Worm (Caenorhabditis elegans) whole organism, L4 larva: ENCODE measurements around the gene pigt-1.
A peak's percentile ranks its signal among the peaks of the same experiment; 100 is the strongest.

ENCODE experiments used
- F10B5.3 ChIP-seq: sonication (generic microtip); optimal IDR thresholded peaks from 2 replicates; lab custom pipeline; 2016; ENCODE audit warnings: mild to moderate bottlenecking, missing genetic modification characterization, missing compliant biosample characterization
- F26F4.8 ChIP-seq: fragments of 200-800 bp; sonication (Bioruptor generic); conservative IDR thresholded peaks from 2 replicates; pipeline ENCODE4 v1.3.6; 2022; ENCODE audit warnings: missing genetic modification characterization, missing compliant biosample characterization
- F44E2.7 ChIP-seq: fragments of 200-800 bp; sonication (Bioruptor generic); IDR thresholded peaks from 2 replicates; pipeline ENCODE4 v2.1.2; 2022; ENCODE audit warnings: missing genetic modification characterization, missing compliant biosample characterization
- F49E8.2 ChIP-seq: sonication (generic microtip); optimal IDR thresholded peaks from 2 replicates; lab custom pipeline; 2016; ENCODE audit warnings: missing compliant biosample characterization, mild to moderate bottlenecking, missing genetic modification characterization, borderline replicate concordance
- T26A8.4 ChIP-seq: fragments of 200-800 bp; sonication (Bioruptor generic); IDR thresholded peaks from 2 replicates; pipeline ENCODE4 v1.3.6; 2022; ENCODE audit warnings: missing genetic modification characterization, missing compliant biosample characterization
- Y105C5A.15 ChIP-seq: fragments of 200-800 bp; sonication (Bioruptor generic); IDR thresholded peaks from 2 replicates; pipeline ENCODE4 v1.3.6; 2022; ENCODE audit warnings: missing genetic modification characterization, missing compliant biosample characterization
- Y5F2A.4 ChIP-seq: fragments of 200-800 bp; sonication (Bioruptor generic); optimal IDR thresholded peaks from 2 replicates; lab custom pipeline; 2018; ENCODE audit warnings: mild to moderate bottlenecking, missing genetic modification characterization, missing compliant biosample characterization
- aha-1 ChIP-seq: fragments of 150-350 bp; peaks from one replicate; lab custom pipeline; 2014; ENCODE audit warnings: missing biosample characterization, missing genetic modification characterization
- aly-2 ChIP-seq: sonication (generic microtip); optimal IDR thresholded peaks from 2 replicates; lab custom pipeline; 2018; ENCODE audit warnings: missing biosample characterization, missing genetic modification characterization
- ceh-28 ChIP-seq: fragments of 150-350 bp; optimal IDR thresholded peaks from 2 replicates; lab custom pipeline; 2014; ENCODE audit warnings: missing biosample characterization, missing genetic modification reagents, missing genetic modification characterization
- ces-1 ChIP-seq: fragments of 150-350 bp; sonication (generic microtip); optimal IDR thresholded peaks from 4 replicates; lab custom pipeline; 2014; ENCODE audit warnings: missing biosample characterization, missing genetic modification reagents, missing genetic modification characterization
- cey-2 ChIP-seq: sonication (generic microtip); optimal IDR thresholded peaks from 3 replicates; lab custom pipeline; 2017; ENCODE audit warnings: missing genetic modification characterization, mild to moderate bottlenecking, missing compliant biosample characterization, antibody characterized with exemption, borderline replicate concordance; ENCODE audit not compliant: insufficient read depth
- ctbp-1 ChIP-seq: fragments of 200-800 bp; sonication (Bioruptor generic); IDR thresholded peaks from 2 replicates; pipeline ENCODE4 v1.3.6; 2022; ENCODE audit warnings: missing genetic modification reagents, missing genetic modification characterization, missing compliant biosample characterization
- daf-8 ChIP-seq: fragments of 200-800 bp; sonication (Bioruptor generic); IDR thresholded peaks from 2 replicates; pipeline ENCODE4 v1.3.6; 2022; ENCODE audit warnings: missing genetic modification characterization, missing compliant biosample characterization
- dmd-6 ChIP-seq: fragments of 200-800 bp; sonication (Bioruptor generic); IDR thresholded peaks from 2 replicates; pipeline ENCODE4 v1.3.6; 2022; ENCODE audit warnings: missing genetic modification reagents, missing genetic modification characterization, missing compliant biosample characterization
- dmd-8 ChIP-seq: fragments of 200-800 bp; sonication (Bioruptor generic); IDR thresholded peaks from 2 replicates; pipeline ENCODE4 v1.3.6; 2022; ENCODE audit warnings: missing genetic modification characterization, missing compliant biosample characterization
- dpl-1 ChIP-seq: fragments of 150-350 bp; optimal IDR thresholded peaks from 2 replicates; lab custom pipeline; 2014; ENCODE audit warnings: missing biosample characterization, missing genetic modification reagents, missing genetic modification characterization
- dve-1 ChIP-seq: sonication (generic microtip); optimal IDR thresholded peaks from 2 replicates; lab custom pipeline; 2017; ENCODE audit warnings: antibody characterized with exemption, mild to moderate bottlenecking, missing genetic modification characterization, missing compliant biosample characterization; ENCODE audit not compliant: insufficient read depth
- hif-1 ChIP-seq, 2 experiments: sonication (generic microtip); optimal IDR thresholded peaks; 2 replicates each; lab custom pipeline; 2016 to 2017; ENCODE audit warnings: missing compliant biosample characterization in 2 of 2, missing genetic modification characterization in 2 of 2, missing genetic modification reagents in 2 of 2, missing genotype in 2 of 2, mild to moderate bottlenecking in 1 of 2
- jun-1 ChIP-seq: fragments of 150-350 bp; optimal IDR thresholded peaks from 2 replicates; lab custom pipeline; 2014; ENCODE audit warnings: missing biosample characterization, missing genetic modification reagents, missing genetic modification characterization
- lim-7 ChIP-seq: fragments of 200-800 bp; sonication (Bioruptor generic); IDR thresholded peaks from 2 replicates; pipeline ENCODE4 v1.3.6; 2022; ENCODE audit warnings: missing genetic modification characterization, missing compliant biosample characterization
- lin-1 ChIP-seq: fragments of 200-800 bp; sonication (Bioruptor generic); IDR thresholded peaks from 2 replicates; pipeline ENCODE4 v1.3.6; 2022; ENCODE audit warnings: missing genetic modification reagents, missing genetic modification characterization, missing compliant biosample characterization
- lin-13 ChIP-seq: fragments of 150-350 bp; optimal IDR thresholded peaks from 2 replicates; lab custom pipeline; 2014; ENCODE audit warnings: missing biosample characterization, missing genetic modification reagents, missing genetic modification characterization
- lin-15B ChIP-seq: fragments of 150-350 bp; sonication (generic microtip); optimal IDR thresholded peaks from 3 replicates; lab custom pipeline; 2014; ENCODE audit warnings: missing biosample characterization, missing genetic modification characterization
- lin-29 ChIP-seq: fragments of 200-800 bp; sonication (Bioruptor generic); IDR thresholded peaks from 2 replicates; pipeline ENCODE4 v1.3.6; 2022; ENCODE audit warnings: missing genetic modification reagents, missing genetic modification characterization, missing compliant biosample characterization
- lin-39 ChIP-seq: fragments of 150-350 bp; optimal IDR thresholded peaks from 2 replicates; lab custom pipeline; 2014; ENCODE audit warnings: missing biosample characterization, missing genetic modification reagents, missing genetic modification characterization
- lir-3 ChIP-seq: sonication (generic microtip); optimal IDR thresholded peaks from 2 replicates; lab custom pipeline; 2016; ENCODE audit warnings: mild to moderate bottlenecking, missing genetic modification characterization, missing compliant biosample characterization
- mxl-3 ChIP-seq: fragments of 200-800 bp; sonication (Bioruptor generic); optimal IDR thresholded peaks from 2 replicates; lab custom pipeline; 2018; ENCODE audit warnings: mild to moderate bottlenecking, missing genetic modification characterization, missing compliant biosample characterization
- nhr-111 ChIP-seq: fragments of 200-800 bp; sonication (Bioruptor generic); optimal IDR thresholded peaks from 2 replicates; lab custom pipeline; 2018; ENCODE audit warnings: mild to moderate bottlenecking, missing genetic modification characterization, missing compliant biosample characterization
- nhr-41 ChIP-seq: fragments of 200-800 bp; sonication (Bioruptor generic); IDR thresholded peaks from 2 replicates; pipeline ENCODE4 v1.3.6; 2022; ENCODE audit warnings: missing genetic modification reagents, missing genetic modification characterization, missing compliant biosample characterization
- nhr-42 ChIP-seq: fragments of 200-800 bp; sonication (Bioruptor generic); IDR thresholded peaks from 2 replicates; pipeline ENCODE4 v1.3.6; 2022; ENCODE audit warnings: missing genetic modification characterization, missing compliant biosample characterization
- nhr-6 ChIP-seq: fragments of 150-350 bp; optimal IDR thresholded peaks from 2 replicates; lab custom pipeline; 2014; ENCODE audit warnings: missing biosample characterization, missing genetic modification characterization
- php-3 ChIP-seq: fragments of 200-800 bp; sonication (Bioruptor generic); IDR thresholded peaks from 2 replicates; pipeline ENCODE4 v1.3.6; 2022; ENCODE audit warnings: missing genetic modification reagents, missing genetic modification characterization, missing compliant biosample characterization
- pqm-1 ChIP-seq: sonication (generic microtip); optimal IDR thresholded peaks from 2 replicates; lab custom pipeline; 2017; ENCODE audit warnings: missing biosample characterization, missing genetic modification characterization
- sdz-12 ChIP-seq: fragments of 200-800 bp; sonication (Bioruptor generic); optimal IDR thresholded peaks from 2 replicates; lab custom pipeline; 2018; ENCODE audit warnings: mild to moderate bottlenecking, missing genetic modification characterization, missing compliant biosample characterization
- snpc-1.2 ChIP-seq: fragments of 200-800 bp; sonication (Bioruptor generic); IDR thresholded peaks from 2 replicates; pipeline ENCODE4 v1.3.6; 2022; ENCODE audit warnings: missing genetic modification reagents, missing genetic modification characterization, missing compliant biosample characterization
- snpc-4 ChIP-seq: fragments of 150-350 bp; optimal IDR thresholded peaks from 2 replicates; lab custom pipeline; 2014; ENCODE audit warnings: missing biosample characterization, missing genetic modification characterization
- unc-130 ChIP-seq: sonication (generic microtip); optimal IDR thresholded peaks from 2 replicates; lab custom pipeline; 2016; ENCODE audit warnings: missing genetic modification reagents, missing genetic modification characterization, missing compliant biosample characterization
- unc-39 ChIP-seq: sonication (generic microtip); optimal IDR thresholded peaks from 2 replicates; lab custom pipeline; 2017; ENCODE audit warnings: missing biosample characterization, missing genetic modification characterization
- zag-1 ChIP-seq: fragments of 150-350 bp; optimal IDR thresholded peaks from 2 replicates; lab custom pipeline; 2014; ENCODE audit warnings: missing biosample characterization, missing genetic modification characterization
- zfp-2 ChIP-seq: sonication (generic microtip); optimal IDR thresholded peaks from 2 replicates; lab custom pipeline; 2016; ENCODE audit warnings: mild to moderate bottlenecking, missing genetic modification characterization, missing compliant biosample characterization
- zfp-3 ChIP-seq: fragments of 200-800 bp; sonication (Bioruptor generic); conservative IDR thresholded peaks from 2 replicates; pipeline ENCODE4 v1.3.6; 2022; ENCODE audit warnings: missing genetic modification reagents, missing genetic modification characterization, missing compliant biosample characterization
- ztf-11 ChIP-seq: fragments of 150-350 bp; optimal IDR thresholded peaks from 2 replicates; lab custom pipeline; 2014; ENCODE audit warnings: missing biosample characterization, missing genetic modification characterization

Gene pigt-1

ce11 chrV:10932411-10932810, 26.2 kb downstream of the pigt-1 start, which contains the start of gene F58B4.5 (continued):
- TF ChIP-seq ctbp-1 (no peak), dmd-6 (peak; percentile 89), T26A8.4 (no peak), sdz-12 (GFP tag; lab: Kevin White, UChicago) (no peak), unc-39 (tag; lab: Kevin White, UChicago) (no peak), nhr-42 (no peak), aha-1 (peak; percentile 61), ztf-11 (no peak), F10B5.3 (tag; lab: Kevin White, UChicago) (no peak)

ce11 chrV:10931189-10931588, 27.4 kb downstream of the pigt-1 start, which contains the start of gene scvp-1:
scvp-1 (minus strand) TSS chrV:10931289.
- TF ChIP-seq ces-1 (GFP tag; lab: Kevin White, UChicago) (no peak), dmd-8 (no peak), dve-1 (tag; lab: Kevin White, UChicago) (no peak), unc-130 (GFP tag; lab: Kevin White, UChicago) (no peak), cey-2 (tag; lab: Kevin White, UChicago) (no peak), F44E2.7 (GFP tag; lab: Robert Waterston, UW) (no peak), lin-29 (GFP tag; lab: Robert Waterston, UW) (no peak), lin-1 (GFP tag; lab: Robert Waterston, UW) (no peak), hif-1 (tag; optimal IDR thresholded peaks at IDR 0.05; lab: Kevin White, UChicago) (no peak), aly-2 (tag; lab: Kevin White, UChicago) (no peak), zfp-3 (no peak)

- TF ChIP-seq lin-15B (no peak), dmd-8 (no peak), lin-1 (GFP tag; lab: Robert Waterston, UW) (no peak), F49E8.2 (tag; lab: Kevin White, UChicago) (no peak), pqm-1 (no peak), dpl-1 (GFP tag; lab: Kevin White, UChicago) (no peak), ceh-28 (tag; lab: Kevin White, UChicago) (no peak), zfp-2 (tag; lab: Kevin White, UChicago) (no peak), jun-1 (tag; lab: Kevin White, UChicago) (no peak), nhr-6 (tag; lab: Kevin White, UChicago) (no peak), nhr-111 (GFP tag; lab: Kevin White, UChicago) (no peak), daf-8 (GFP tag; lab: Robert Waterston, UW) (no peak), F10B5.3 (tag; lab: Kevin White, UChicago) (no peak), F26F4.8 (GFP tag; lab: Robert Waterston, UW) (no peak), nhr-41 (no peak)
Measured at ce11 chrV:10929511-10929910, 29.1 kb downstream of the pigt-1 start, which contains the start of gene F58B4.3. F58B4.3 (plus strand) TSS chrV:10929811.

- TF ChIP-seq php-3 (GFP tag; lab: Robert Waterston, UW): no peak
- TF ChIP-seq nhr-42: no peak
- no peak for TF ChIP-seq lir-3
- no peak for TF ChIP-seq Y105C5A.15 (GFP tag; lab: Robert Waterston, UW)
- TF ChIP-seq F44E2.7 (GFP tag; lab: Robert Waterston, UW): no peak
- no peak for TF ChIP-seq unc-130 (GFP tag; lab: Kevin White, UChicago)
- no peak for TF ChIP-seq lim-7 (GFP tag; lab: Robert Waterston, UW)
- TF ChIP-seq snpc-1.2 (GFP tag; lab: Robert Waterston, UW): no peak
- TF ChIP-seq mxl-3: no peak
- no peak for TF ChIP-seq snpc-4 (tag; lab: Kevin White, UChicago)
- no peak for TF ChIP-seq lin-39 (tag; lab: Kevin White, UChicago)
- TF ChIP-seq zag-1 (tag; lab: Kevin White, UChicago): no peak
- no peak for TF ChIP-seq dve-1 (tag; lab: Kevin White, UChicago)
- TF ChIP-seq lin-13 (GFP tag; lab: Kevin White, UChicago): no peak
- no peak for TF ChIP-seq unc-39 (tag; lab: Kevin White, UChicago)
- no peak for TF ChIP-seq Y5F2A.4 (GFP tag; lab: Kevin White, UChicago)
- TF ChIP-seq, all 104 proteins: peak for 0
Measured at ce11 chrV:10925658-10926057, 33.0 kb downstream of the pigt-1 start.
